Fruit fly (Drosophila melanogaster): ENCODE results near the gene CG7255.

Gene CG7255

dm6 chr3L:15311457-15312368 is 7.7 kb downstream of the CG7255 start (continued):
- TF ChIP-seq Hr3 (GFP tag; optimal IDR thresholded peaks at IDR 0.05) (peak; percentile 51), Blimp-1 (GFP tag; optimal IDR thresholded peaks at IDR 0.05) (peak; percentile 80), CG8924 (tag; optimal IDR thresholded peaks at IDR 0.05) (peak; percentile 76), CG6689 (GFP tag; IDR thresholded peaks at IDR 0.05) (peak; percentile 49; the same call in 1 of the 2 replicates), shn (GFP tag; optimal IDR thresholded peaks at IDR 0.05) (no peak), CG17385 (GFP tag; optimal IDR thresholded peaks at IDR 0.05) (peak; percentile 19), CG4854 (GFP tag; optimal IDR thresholded peaks at IDR 0.05) (no peak), Awh (GFP tag; IDR thresholded peaks at IDR 0.05) (peak; percentile 52; the same call in 1 of the 2 replicates), CG10274 (GFP tag; optimal IDR thresholded peaks at IDR 0.05) (no peak), CG18619 (GFP tag; optimal IDR thresholded peaks at IDR 0.05) (peak; percentile 16), Lhr (GFP tag; optimal IDR thresholded peaks at IDR 0.05) (peak; percentile 30), CG8478 (optimal IDR thresholded peaks at IDR 0.05) (no peak), jigr1 (GFP tag; IDR thresholded peaks at IDR 0.05) (no peak), CG15514 (GFP tag; optimal IDR thresholded peaks at IDR 0.05) (no peak), kah (GFP tag; optimal IDR thresholded peaks at IDR 0.05) (peak; percentile 12), HHEX (GFP tag; optimal IDR thresholded peaks at IDR 0.05) (peak; percentile 52), Oaz (GFP tag; IDR thresholded peaks at IDR 0.05) (no peak), ssp (GFP tag; IDR thresholded peaks at IDR 0.05) (peak; percentile 53), CG4282 (GFP tag; optimal IDR thresholded peaks at IDR 0.05) (no peak), ind (GFP tag; optimal IDR thresholded peaks at IDR 0.05) (no peak), Taf1 (GFP tag; IDR thresholded peaks at IDR 0.05) (no peak), CG11247 (GFP tag; IDR thresholded peaks at IDR 0.05) (no peak), bcd (GFP tag; optimal IDR thresholded peaks at IDR 0.05) (peak; percentile 31), YL-1 (GFP tag; optimal IDR thresholded peaks at IDR 0.05) (no peak), gcm (GFP tag; optimal IDR thresholded peaks at IDR 0.05) (peak; percentile 51), ham (GFP tag; IDR thresholded peaks at IDR 0.05) (no peak), psq (GFP tag; optimal IDR thresholded peaks at IDR 0.05) (no peak), Hand (GFP tag; optimal IDR thresholded peaks at IDR 0.05) (no peak), br (optimal IDR thresholded peaks at IDR 0.05) (no peak), CG2889 (GFP tag; IDR thresholded peaks at IDR 0.05) (no peak), zf30C (GFP tag; optimal IDR thresholded peaks at IDR 0.05) (peak; percentile 91), lola (GFP tag; optimal IDR thresholded peaks at IDR 0.05) (peak in 1 of 3 experiments; percentile 84), CG4424 (GFP tag; optimal IDR thresholded peaks at IDR 0.05) (peak; percentile 72), CG14965 (GFP tag; optimal IDR thresholded peaks at IDR 0.05; ENCODE audit: borderline replicate concordance) (no peak), Antp (GFP tag; optimal IDR thresholded peaks at IDR 0.05) (no peak), CG3726 (GFP tag; IDR thresholded peaks at IDR 0.05) (no peak), Ravus (GFP tag; IDR thresholded peaks at IDR 0.05) (no peak), Ets65A (GFP tag) (peak; percentile 44), fru (optimal IDR thresholded peaks at IDR 0.05) (no peak), slou (GFP tag; optimal IDR thresholded peaks at IDR 0.05) (no peak), CG2875 (GFP tag; optimal IDR thresholded peaks at IDR 0.05) (peak; percentile 7), fd96Cb (tag; optimal IDR thresholded peaks at IDR 0.05) (peak; percentile 72), CG8290 (GFP tag; optimal IDR thresholded peaks at IDR 0.05) (peak; percentile 34), CG8290 (tag; optimal IDR thresholded peaks at IDR 0.05) (no peak), Dref (GFP tag; IDR thresholded peaks at IDR 0.05) (no peak), ewg (GFP tag; optimal IDR thresholded peaks at IDR 0.05) (peak; percentile 39), cato (GFP tag; optimal IDR thresholded peaks at IDR 0.05; ENCODE audit: borderline replicate concordance) (no peak), CG10267 (tag; optimal IDR thresholded peaks at IDR 0.05) (peak; percentile 82), CG3281 (GFP tag; optimal IDR thresholded peaks at IDR 0.05) (no peak), CG17568 (GFP tag; optimal IDR thresholded peaks at IDR 0.05) (peak; percentile 21)

Data from whole organism, embryonic.